Worm (Caenorhabditis elegans) whole organism, midembryonic: ENCODE results near the gene nspb-12.

Source experiments
- T22C8.4 ChIP-seq: fragments of 200-800 bp; sonication (Bioruptor generic); IDR thresholded peaks from 2 replicates; pipeline ENCODE4 v1.3.6; 2022; ENCODE audit warnings: missing genetic modification characterization, missing compliant biosample characterization
- cog-1 ChIP-seq: sonication (generic microtip); optimal IDR thresholded peaks from 2 replicates; lab custom pipeline; 2016; ENCODE audit warnings: missing genetic modification characterization, missing compliant biosample characterization
- flt-1 ChIP-seq: fragments of 200-800 bp; sonication (Bioruptor generic); IDR thresholded peaks from 2 replicates; pipeline ENCODE4 v1.3.6; 2022; ENCODE audit warnings: missing genetic modification characterization, missing compliant biosample characterization
- klf-2 ChIP-seq: fragments of 200-800 bp; sonication (Bioruptor generic); conservative IDR thresholded peaks from 2 replicates; pipeline ENCODE4 v1.3.6; 2022; ENCODE audit warnings: missing genetic modification reagents, missing genetic modification characterization, missing compliant biosample characterization
- ref-1 ChIP-seq: fragments of 200-800 bp; sonication (Bioruptor generic); conservative IDR thresholded peaks from 2 replicates; pipeline ENCODE4 v1.3.6; 2022; ENCODE audit warnings: missing genetic modification reagents, missing genetic modification characterization, missing compliant biosample characterization
- ztf-23 ChIP-seq: fragments of 200-800 bp; sonication (Bioruptor generic); IDR thresholded peaks from 2 replicates; pipeline ENCODE4 v1.3.6; 2022; ENCODE audit warnings: missing genetic modification reagents, missing genetic modification characterization, missing compliant biosample characterization

ce11 chrIII:5546309-5546708 is 22.3 kb downstream of the nspb-12 start:
- TF ChIP-seq ztf-23 (GFP tag; lab: Robert Waterston, UW) (no peak), flt-1 (no peak), T22C8.4 (GFP tag; lab: Robert Waterston, UW) (no peak), cog-1 (tag; lab: Kevin White, UChicago) (no peak), klf-2 (GFP tag; lab: Robert Waterston, UW) (no peak), ref-1 (GFP tag; lab: Robert Waterston, UW) (no peak)
